Worm (Caenorhabditis elegans): ENCODE measurements around the gene fbxb-90.

fbxb-90 gene

DNA sequence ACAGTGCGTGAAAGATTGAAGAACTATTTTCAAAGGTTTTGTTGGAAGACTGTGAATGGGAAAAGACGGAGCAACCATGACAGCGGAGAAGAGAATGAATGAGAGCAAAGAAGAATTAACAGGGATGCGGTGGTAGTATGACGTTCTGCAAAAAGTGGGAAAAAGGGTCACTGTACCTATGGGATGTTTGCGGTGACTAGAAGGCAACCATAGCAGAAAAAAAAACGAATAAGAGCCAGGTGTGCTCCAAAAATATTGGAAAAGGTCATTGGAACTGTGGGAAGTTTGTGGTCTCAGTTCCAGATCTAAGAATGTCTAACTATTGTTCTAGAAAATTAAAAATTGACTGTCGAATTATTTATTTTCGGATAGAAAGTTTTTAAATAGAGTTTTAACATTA, at the start of gene fbxb-90:
TSS of gene fbxb-90 (minus strand) at position 101 of the 400 bp plus-strand sequence.
- no peak for TF ChIP-seq ama-1 (optimal IDR thresholded peaks at IDR 0.05)
- TF ChIP-seq hnd-1 (tag; optimal IDR thresholded peaks at IDR 0.05), result no peak
- no peak for TF ChIP-seq sea-1 (GFP tag; conservative IDR thresholded peaks at IDR 0.05)
- TF ChIP-seq aly-1 (tag; optimal IDR thresholded peaks at IDR 0.05), result no peak
- no peak for TF ChIP-seq ceh-36 (tag; optimal IDR thresholded peaks at IDR 0.05)
- no peak for TF ChIP-seq hmg-4 (GFP tag; optimal IDR thresholded peaks at IDR 0.05)
- no peak for TF ChIP-seq B0310.2 (tag; optimal IDR thresholded peaks at IDR 0.05)
- no peak for TF ChIP-seq hmbx-1 (tag; optimal IDR thresholded peaks at IDR 0.05)
- TF ChIP-seq ceh-13 (GFP tag; optimal IDR thresholded peaks at IDR 0.05), result no peak
- TF ChIP-seq flt-1 (GFP tag; IDR thresholded peaks at IDR 0.05), result no peak
- TF ChIP-seq scrt-1 (GFP tag; IDR thresholded peaks at IDR 0.05), result no peak
- no peak for TF ChIP-seq F13C5.2 (tag; optimal IDR thresholded peaks at IDR 0.05)
- no peak for TF ChIP-seq pes-1 (GFP tag; IDR thresholded peaks at IDR 0.05)
- TF ChIP-seq ets-7 (tag; optimal IDR thresholded peaks at IDR 0.05), result no peak
- TF ChIP-seq tbx-11 (GFP tag; IDR thresholded peaks at IDR 0.05), result no peak
- TF ChIP-seq tbx-37 (GFP tag; conservative IDR thresholded peaks at IDR 0.05), result no peak

DNA sequence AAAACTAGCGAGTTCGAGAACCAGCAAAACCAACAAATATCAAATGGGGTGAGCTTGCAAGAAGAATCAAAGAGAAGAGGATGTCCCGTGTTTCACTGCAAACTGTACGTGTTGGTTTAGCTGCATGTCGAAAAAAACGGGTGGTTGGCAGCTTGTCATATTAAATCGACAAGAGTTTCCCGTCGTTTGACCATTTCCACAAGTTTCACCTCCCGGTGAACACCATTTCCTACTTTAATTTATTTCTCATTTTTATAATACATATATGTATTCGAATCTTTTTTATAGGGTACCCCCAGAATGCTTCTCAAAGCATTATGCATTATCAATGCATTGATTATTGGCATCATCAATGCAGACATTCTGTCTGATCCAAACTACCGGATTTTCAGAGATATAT, 46.7 kb upstream of the fbxb-90 start, which contains the start of gene Y8A9A.2:
TSS of gene Y8A9A.2 (plus strand) at position 301 of the 400 bp plus-strand sequence.
- TF ChIP-seq B0310.2 (tag; optimal IDR thresholded peaks at IDR 0.05), result no peak
- no peak for TF ChIP-seq tbx-37 (GFP tag; conservative IDR thresholded peaks at IDR 0.05)
- TF ChIP-seq pes-1 (GFP tag; IDR thresholded peaks at IDR 0.05), result no peak
- no peak for TF ChIP-seq F13C5.2 (tag; optimal IDR thresholded peaks at IDR 0.05)
- no peak for TF ChIP-seq hmg-4 (GFP tag; optimal IDR thresholded peaks at IDR 0.05)
- no peak for TF ChIP-seq scrt-1 (GFP tag; IDR thresholded peaks at IDR 0.05)
- no peak for TF ChIP-seq ceh-13 (GFP tag; optimal IDR thresholded peaks at IDR 0.05)
- TF ChIP-seq ceh-36 (tag; optimal IDR thresholded peaks at IDR 0.05), result no peak
- no peak for TF ChIP-seq ama-1 (optimal IDR thresholded peaks at IDR 0.05)
- no peak for TF ChIP-seq flt-1 (GFP tag; IDR thresholded peaks at IDR 0.05)
- no peak for TF ChIP-seq ets-7 (tag; optimal IDR thresholded peaks at IDR 0.05)
- no peak for TF ChIP-seq tbx-11 (GFP tag; IDR thresholded peaks at IDR 0.05)
- TF ChIP-seq tra-4 (tag; optimal IDR thresholded peaks at IDR 0.05), result no peak
- TF ChIP-seq aly-1 (tag; optimal IDR thresholded peaks at IDR 0.05), result no peak
- TF ChIP-seq hmbx-1 (tag; optimal IDR thresholded peaks at IDR 0.05), result no peak
- TF ChIP-seq sea-1 (GFP tag; conservative IDR thresholded peaks at IDR 0.05), result no peak
- no peak for TF ChIP-seq hnd-1 (tag; optimal IDR thresholded peaks at IDR 0.05)

DNA sequence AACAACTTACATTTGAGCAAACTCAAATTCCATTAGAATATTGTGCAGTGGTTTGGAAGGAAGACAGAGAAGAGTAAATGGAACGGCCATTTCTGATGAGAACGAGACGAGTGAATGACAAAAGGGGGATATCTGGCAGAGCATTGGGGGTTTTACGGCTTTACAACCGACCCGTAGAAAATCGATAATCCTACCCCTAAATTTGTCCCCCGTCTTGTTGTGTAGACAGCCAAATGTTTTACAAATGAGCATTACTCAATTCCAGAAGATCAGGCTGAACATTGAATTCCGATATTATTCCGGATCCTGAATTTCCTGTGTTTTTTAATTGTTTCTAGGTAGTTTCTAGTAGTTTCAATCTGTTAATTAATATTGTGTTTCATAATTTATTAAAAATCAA, 44.7 kb upstream of the fbxb-90 start, which contains the start of gene fbxb-99:
TSS of gene fbxb-99 (minus strand) at position 101 of the 400 bp plus-strand sequence.
- TF ChIP-seq ceh-13 (GFP tag; optimal IDR thresholded peaks at IDR 0.05) (no peak), ets-7 (tag; optimal IDR thresholded peaks at IDR 0.05) (no peak), tra-4 (tag; optimal IDR thresholded peaks at IDR 0.05) (no peak), ceh-36 (tag; optimal IDR thresholded peaks at IDR 0.05) (no peak), pes-1 (GFP tag; IDR thresholded peaks at IDR 0.05) (no peak), tbx-37 (GFP tag; conservative IDR thresholded peaks at IDR 0.05) (no peak), hmbx-1 (tag; optimal IDR thresholded peaks at IDR 0.05) (no peak), F13C5.2 (tag; optimal IDR thresholded peaks at IDR 0.05) (no peak), hmg-4 (GFP tag; optimal IDR thresholded peaks at IDR 0.05) (no peak), sea-1 (GFP tag; conservative IDR thresholded peaks at IDR 0.05) (no peak)

DNA sequence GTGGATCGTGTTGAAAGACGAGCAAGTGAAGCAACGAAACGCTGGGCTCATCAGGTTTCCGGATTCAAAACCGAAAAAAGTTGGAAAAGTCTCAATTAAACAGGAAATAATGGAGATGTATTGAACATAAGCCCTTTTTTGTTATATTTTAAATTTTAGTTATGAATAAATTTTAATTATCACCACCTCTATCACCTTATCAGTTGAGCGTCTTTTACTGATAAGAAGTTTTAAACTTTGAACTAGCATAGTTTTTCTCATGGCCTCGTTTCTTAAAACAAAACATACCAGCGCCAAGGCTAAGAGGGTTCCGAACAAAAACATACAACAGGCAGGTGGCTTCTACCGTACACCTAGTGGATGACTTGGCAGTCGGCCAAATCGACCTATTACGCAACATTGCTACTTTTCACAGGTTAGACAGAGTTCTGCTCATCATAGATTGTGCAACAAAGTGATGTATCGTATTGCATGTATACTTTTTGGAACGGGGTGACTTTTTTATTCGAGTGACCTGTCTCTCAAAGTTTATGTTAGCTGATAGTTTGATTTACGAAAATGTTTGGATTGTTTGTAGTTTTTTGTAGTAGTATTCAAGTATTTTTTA, 39.8 kb upstream of the fbxb-90 start:
- TF ChIP-seq aly-1 (tag; optimal IDR thresholded peaks at IDR 0.05) (no peak), hmbx-1 (tag; optimal IDR thresholded peaks at IDR 0.05) (no peak), scrt-1 (GFP tag; IDR thresholded peaks at IDR 0.05) (no peak), ets-7 (tag; optimal IDR thresholded peaks at IDR 0.05) (no peak), flt-1 (GFP tag; IDR thresholded peaks at IDR 0.05) (no peak), sea-1 (GFP tag; conservative IDR thresholded peaks at IDR 0.05) (no peak), tra-4 (tag; optimal IDR thresholded peaks at IDR 0.05) (no peak), ceh-13 (GFP tag; optimal IDR thresholded peaks at IDR 0.05) (no peak)

DNA sequence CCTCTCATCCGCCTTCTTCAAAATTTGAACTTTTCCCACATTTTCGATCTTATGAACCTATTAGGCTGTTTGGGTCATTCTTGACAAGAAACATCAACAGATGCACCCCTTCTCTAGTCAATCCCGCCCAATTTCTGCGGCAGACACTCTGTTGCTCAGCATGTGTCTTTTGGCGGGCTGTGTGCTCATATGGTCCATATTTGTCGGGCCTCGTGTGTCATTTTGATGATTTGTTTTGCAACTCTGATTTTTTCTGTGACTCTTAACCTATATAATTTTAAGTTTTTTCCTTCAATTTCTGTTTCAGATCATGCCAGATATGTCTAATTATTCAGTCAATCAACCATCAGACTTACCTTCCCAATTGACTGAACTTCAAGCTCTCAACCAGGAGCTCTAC, 38.5 kb upstream of the fbxb-90 start, which contains the start of gene T24E12.13:
TSS of gene T24E12.13 (plus strand) at position 301 of the 400 bp plus-strand sequence.
- no peak for TF ChIP-seq tbx-11 (GFP tag; IDR thresholded peaks at IDR 0.05)
- TF ChIP-seq sea-1 (GFP tag; conservative IDR thresholded peaks at IDR 0.05), result no peak
- TF ChIP-seq ceh-36 (tag; optimal IDR thresholded peaks at IDR 0.05), result no peak
- no peak for TF ChIP-seq ama-1 (optimal IDR thresholded peaks at IDR 0.05)
- no peak for TF ChIP-seq hnd-1 (tag; optimal IDR thresholded peaks at IDR 0.05)
- no peak for TF ChIP-seq hmg-4 (GFP tag; optimal IDR thresholded peaks at IDR 0.05)
- no peak for TF ChIP-seq hmbx-1 (tag; optimal IDR thresholded peaks at IDR 0.05)
- TF ChIP-seq flt-1 (GFP tag; IDR thresholded peaks at IDR 0.05), result no peak
- no peak for TF ChIP-seq tbx-37 (GFP tag; conservative IDR thresholded peaks at IDR 0.05)
- no peak for TF ChIP-seq scrt-1 (GFP tag; IDR thresholded peaks at IDR 0.05)
- TF ChIP-seq ceh-13 (GFP tag; optimal IDR thresholded peaks at IDR 0.05), result no peak
- no peak for TF ChIP-seq B0310.2 (tag; optimal IDR thresholded peaks at IDR 0.05)
- no peak for TF ChIP-seq tra-4 (tag; optimal IDR thresholded peaks at IDR 0.05)
- no peak for TF ChIP-seq pes-1 (GFP tag; IDR thresholded peaks at IDR 0.05)
- TF ChIP-seq aly-1 (tag; optimal IDR thresholded peaks at IDR 0.05), result no peak
- TF ChIP-seq ets-7 (tag; optimal IDR thresholded peaks at IDR 0.05), result no peak
- no peak for TF ChIP-seq F13C5.2 (tag; optimal IDR thresholded peaks at IDR 0.05)

DNA sequence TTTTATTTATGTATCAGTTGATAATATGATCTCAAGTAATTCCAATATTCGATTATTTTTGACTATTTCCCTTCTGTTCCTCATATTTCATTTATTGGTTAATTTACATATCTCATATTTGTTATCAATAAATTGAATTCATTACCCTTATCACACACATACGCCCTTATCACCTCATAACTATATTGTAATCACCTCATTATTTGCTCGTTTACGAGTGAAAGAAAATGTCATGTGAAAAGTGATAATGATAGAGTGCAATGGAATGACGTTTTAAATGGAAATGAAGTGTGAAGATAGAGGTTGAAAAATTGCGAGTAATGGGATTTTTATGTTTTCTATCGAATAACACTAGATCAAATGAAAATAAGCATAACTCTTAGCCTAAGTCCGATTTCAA, 37.9 kb upstream of the fbxb-90 start:
- TF ChIP-seq tbx-37 (GFP tag; conservative IDR thresholded peaks at IDR 0.05) (no peak), tbx-11 (GFP tag; IDR thresholded peaks at IDR 0.05) (no peak), scrt-1 (GFP tag; IDR thresholded peaks at IDR 0.05) (no peak), hmbx-1 (tag; optimal IDR thresholded peaks at IDR 0.05) (no peak), hmg-4 (GFP tag; optimal IDR thresholded peaks at IDR 0.05) (no peak), ceh-13 (GFP tag; optimal IDR thresholded peaks at IDR 0.05) (no peak), F13C5.2 (tag; optimal IDR thresholded peaks at IDR 0.05) (no peak), aly-1 (tag; optimal IDR thresholded peaks at IDR 0.05) (no peak), hnd-1 (tag; optimal IDR thresholded peaks at IDR 0.05) (no peak), tra-4 (tag; optimal IDR thresholded peaks at IDR 0.05) (no peak), pes-1 (GFP tag; IDR thresholded peaks at IDR 0.05) (no peak), ets-7 (tag; optimal IDR thresholded peaks at IDR 0.05) (no peak), sea-1 (GFP tag; conservative IDR thresholded peaks at IDR 0.05) (no peak), B0310.2 (tag; optimal IDR thresholded peaks at IDR 0.05) (no peak), flt-1 (GFP tag; IDR thresholded peaks at IDR 0.05) (no peak), ceh-36 (tag; optimal IDR thresholded peaks at IDR 0.05) (no peak), ama-1 (optimal IDR thresholded peaks at IDR 0.05) (no peak)

All from whole organism, early embryonic.